Fruit fly (Drosophila melanogaster): Measurements from ENCODE around the gene CASK.
A peak's percentile ranks its signal among the peaks of the same experiment; 100 is the strongest.

Gene CASK

dm6 chr3R:21859509-21859908 lies 37.0 kb upstream of the CASK start (continued):
- TF ChIP-seq inv (GFP tag; IDR thresholded peaks at IDR 0.05; ENCODE audit: partially characterized antibody) (no peak), CG6254 (GFP tag; optimal IDR thresholded peaks at IDR 0.05) (peak; percentile 40), CG30020 (tag; optimal IDR thresholded peaks at IDR 0.05) (no peak), CG12659 (GFP tag; optimal IDR thresholded peaks at IDR 0.05) (peak; percentile 13), Fer2 (tag; optimal IDR thresholded peaks at IDR 0.05) (no peak), tgo (GFP tag; IDR thresholded peaks at IDR 0.05) (no peak), wek (GFP tag; optimal IDR thresholded peaks at IDR 0.05) (peak; percentile 6), hb (GFP tag; IDR thresholded peaks at IDR 0.05; ENCODE audit: partially characterized antibody) (no peak), danr (GFP tag; IDR thresholded peaks at IDR 0.05) (no peak), Deaf1 (tag; optimal IDR thresholded peaks at IDR 0.05) (no peak), CG1832 (GFP tag; optimal IDR thresholded peaks at IDR 0.05) (no peak), ash1 (GFP tag; optimal IDR thresholded peaks at IDR 0.05) (no peak), Meics (GFP tag; optimal IDR thresholded peaks at IDR 0.05) (no peak), CTCF (GFP tag; optimal IDR thresholded peaks at IDR 0.05) (no peak), zfh1 (GFP tag; IDR thresholded peaks at IDR 0.05) (peak; percentile 63; the same call in 1 of the 3 replicates), Ets97D (GFP tag; optimal IDR thresholded peaks at IDR 0.05) (no peak), CG13424 (tag; optimal IDR thresholded peaks at IDR 0.05) (peak; percentile 43), row (GFP tag; IDR thresholded peaks at IDR 0.05) (peak; percentile 64), abd-A (tag; optimal IDR thresholded peaks at IDR 0.05) (no peak), CG12104 (GFP tag; optimal IDR thresholded peaks at IDR 0.05) (no peak), nerfin-2 (GFP tag; IDR thresholded peaks at IDR 0.05; ENCODE audit: partially characterized antibody) (no peak), Rfx (GFP tag; IDR thresholded peaks at IDR 0.05) (no peak), chm (GFP tag; IDR thresholded peaks at IDR 0.05) (no peak), Drgx (GFP tag; IDR thresholded peaks at IDR 0.05) (peak; percentile 58; the same call in 1 of the 2 replicates), CG2678 (tag; optimal IDR thresholded peaks at IDR 0.05) (peak; percentile 49), HLH4C (GFP tag; IDR thresholded peaks at IDR 0.05; ENCODE audit: partially characterized antibody) (no peak), CG17359 (tag; optimal IDR thresholded peaks at IDR 0.05) (peak; percentile 44), CG7786 (GFP tag; optimal IDR thresholded peaks at IDR 0.05) (no peak), CG9609 (GFP tag; optimal IDR thresholded peaks at IDR 0.05) (peak; percentile 23), ken (GFP tag; IDR thresholded peaks at IDR 0.05) (no peak), Hr3 (GFP tag; optimal IDR thresholded peaks at IDR 0.05) (peak; percentile 26), pzg (GFP tag; optimal IDR thresholded peaks at IDR 0.05) (no peak), CG9932 (GFP tag; IDR thresholded peaks at IDR 0.05) (no peak), dimm (GFP tag; IDR thresholded peaks at IDR 0.05) (no peak), vnd (GFP tag; IDR thresholded peaks at IDR 0.05; ENCODE audit: partially characterized antibody) (no peak), Side (GFP tag; optimal IDR thresholded peaks at IDR 0.05) (peak; percentile 21), da (GFP tag; optimal IDR thresholded peaks at IDR 0.05) (no peak), CG17568 (GFP tag; optimal IDR thresholded peaks at IDR 0.05) (no peak), CG10979 (tag; optimal IDR thresholded peaks at IDR 0.05) (peak; percentile 72), CG13775 (GFP tag; optimal IDR thresholded peaks at IDR 0.05) (peak; percentile 36), ftz-f1 (GFP tag; optimal IDR thresholded peaks at IDR 0.05) (no peak), gsb-n (tag; optimal IDR thresholded peaks at IDR 0.05) (peak; percentile 72), lmd (GFP tag; IDR thresholded peaks at IDR 0.05) (0 out of 2 replicates have a peak, but pooled peaks have one; percentile 11), PHDP (tag; optimal IDR thresholded peaks at IDR 0.05) (peak; percentile 62), org-1 (GFP tag; optimal IDR thresholded peaks at IDR 0.05) (peak; percentile 2), Neu2 (GFP tag; optimal IDR thresholded peaks at IDR 0.05; ENCODE audit: borderline replicate concordance) (no peak), ase (GFP tag; IDR thresholded peaks at IDR 0.05) (no peak), Atf-2 (GFP tag; optimal IDR thresholded peaks at IDR 0.05) (peak; percentile 39), Stat92E (GFP tag; optimal IDR thresholded peaks at IDR 0.05) (peak in 1 of 3 experiments; percentile 46), CG10959 (GFP tag; IDR thresholded peaks at IDR 0.05) (peak; percentile 36), CG16813 (GFP tag; IDR thresholded peaks at IDR 0.05; ENCODE audit: partially characterized antibody) (no peak)
